Worm (Caenorhabditis elegans): Measurements from ENCODE around the gene cal-3.

Gene cal-3

DNA sequence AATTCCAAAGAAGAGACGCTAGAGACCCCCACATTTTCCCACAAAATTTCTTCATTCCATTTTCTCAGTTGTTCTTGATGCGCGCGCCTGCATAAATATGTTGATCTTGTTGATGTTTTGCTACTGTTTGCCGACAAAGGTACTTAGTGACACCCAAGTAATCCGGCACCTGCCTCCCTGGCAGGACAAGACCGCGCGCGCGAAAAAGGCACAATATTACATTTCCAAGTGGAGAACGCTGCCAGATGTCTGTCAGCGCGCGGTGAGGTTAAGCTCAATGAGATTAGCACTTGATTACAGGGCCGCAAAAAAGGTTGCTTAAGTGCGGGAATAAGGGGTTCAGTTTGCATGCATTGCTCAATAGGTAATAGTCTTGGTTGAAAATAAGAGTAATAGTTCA, 6.6 kb upstream of the cal-3 start:
- no peak for TF ChIP-seq nhr-19 (GFP tag; conservative IDR thresholded peaks at IDR 0.05)
- no peak for TF ChIP-seq blmp-1 (tag; optimal IDR thresholded peaks at IDR 0.05)
- no peak for TF ChIP-seq irx-1 (tag; optimal IDR thresholded peaks at IDR 0.05)
- no peak for TF ChIP-seq hlh-4 (tag; optimal IDR thresholded peaks at IDR 0.05)
- no peak for TF ChIP-seq tbx-2 (tag; optimal IDR thresholded peaks at IDR 0.05)
- no peak for TF ChIP-seq ceh-82 (tag; optimal IDR thresholded peaks at IDR 0.05)
- TF ChIP-seq unc-30 (tag; optimal IDR thresholded peaks at IDR 0.05) = no peak
- TF ChIP-seq nhr-28 (tag; optimal IDR thresholded peaks at IDR 0.05) = no peak
- no peak for TF ChIP-seq unc-98 (GFP tag; IDR thresholded peaks at IDR 0.05)
- TF ChIP-seq nhr-47 (tag; optimal IDR thresholded peaks at IDR 0.05) = no peak
- no peak for TF ChIP-seq ceh-90 (tag; optimal IDR thresholded peaks at IDR 0.05)
- no peak for TF ChIP-seq xbp-1 (tag; optimal IDR thresholded peaks at IDR 0.05)
- no peak for TF ChIP-seq dpl-1 (GFP tag; optimal IDR thresholded peaks at IDR 0.05)
- TF ChIP-seq lin-35 (GFP tag; optimal IDR thresholded peaks at IDR 0.05) = no peak
- no peak for TF ChIP-seq efl-3 (GFP tag; optimal IDR thresholded peaks at IDR 0.05)
- no peak for TF ChIP-seq nhr-77 (tag; optimal IDR thresholded peaks at IDR 0.05)
- TF ChIP-seq snu-23 (GFP tag; optimal IDR thresholded peaks at IDR 0.05) = no peak
- no peak for TF ChIP-seq isw-1 (GFP tag; IDR thresholded peaks at IDR 0.05)
- no peak for TF ChIP-seq ets-5 (GFP tag; IDR thresholded peaks at IDR 0.05)
- TF ChIP-seq pax-3 (tag; optimal IDR thresholded peaks at IDR 0.05) = no peak

DNA sequence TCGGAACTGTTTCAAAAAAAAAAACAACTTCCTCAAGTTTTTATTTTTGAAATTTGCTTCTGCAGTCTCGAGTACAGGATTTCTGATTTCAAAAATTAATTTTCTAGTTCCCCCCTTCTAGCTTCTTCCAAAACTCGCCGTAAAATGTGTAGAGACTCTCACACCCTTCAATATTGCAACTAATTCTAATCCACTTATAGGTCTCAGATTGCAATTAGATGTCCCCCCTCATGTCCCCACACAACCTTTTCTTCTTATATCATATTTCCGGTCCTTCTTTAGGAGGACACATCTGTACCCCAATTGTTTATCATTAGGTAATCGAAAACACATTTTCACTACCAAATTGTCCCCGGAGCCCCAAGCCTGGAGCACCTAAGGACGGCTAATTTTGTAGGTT, 5.5 kb upstream of the cal-3 start:
- TF ChIP-seq ama-1 (optimal IDR thresholded peaks at IDR 0.05) = no peak
- no peak for TF ChIP-seq jun-1 (tag; optimal IDR thresholded peaks at IDR 0.05)
- no peak for TF ChIP-seq lin-35 (GFP tag; optimal IDR thresholded peaks at IDR 0.05)
- TF ChIP-seq sptf-1 (tag; optimal IDR thresholded peaks at IDR 0.05) = no peak
- no peak for TF ChIP-seq blmp-1 (tag; optimal IDR thresholded peaks at IDR 0.05)
- TF ChIP-seq grh-1 (GFP tag; IDR thresholded peaks at IDR 0.05) = no peak
- TF ChIP-seq efl-3 (GFP tag; optimal IDR thresholded peaks at IDR 0.05) = no peak
- no peak for TF ChIP-seq irx-1 (tag; optimal IDR thresholded peaks at IDR 0.05)
- TF ChIP-seq mep-1 (tag; optimal IDR thresholded peaks at IDR 0.05) = no peak
- no peak for TF ChIP-seq ceh-88 (GFP tag; IDR thresholded peaks at IDR 0.05)
- no peak for TF ChIP-seq unc-130 (tag; optimal IDR thresholded peaks at IDR 0.05)
- no peak for TF ChIP-seq nhr-77 (tag; optimal IDR thresholded peaks at IDR 0.05)
- TF ChIP-seq nhr-76 (tag; optimal IDR thresholded peaks at IDR 0.05) = no peak
- no peak for TF ChIP-seq ceh-63 (GFP tag; optimal IDR thresholded peaks at IDR 0.05)
- TF ChIP-seq fos-1 (tag; optimal IDR thresholded peaks at IDR 0.05) = no peak
- TF ChIP-seq aly-2 (tag; optimal IDR thresholded peaks at IDR 0.05) = no peak
- no peak for TF ChIP-seq lin-39 (tag; optimal IDR thresholded peaks at IDR 0.05)
- TF ChIP-seq hlh-4 (tag; optimal IDR thresholded peaks at IDR 0.05) = no peak
- TF ChIP-seq nhr-28 (tag; optimal IDR thresholded peaks at IDR 0.05) = no peak
- no peak for TF ChIP-seq unc-30 (tag; optimal IDR thresholded peaks at IDR 0.05)

DNA sequence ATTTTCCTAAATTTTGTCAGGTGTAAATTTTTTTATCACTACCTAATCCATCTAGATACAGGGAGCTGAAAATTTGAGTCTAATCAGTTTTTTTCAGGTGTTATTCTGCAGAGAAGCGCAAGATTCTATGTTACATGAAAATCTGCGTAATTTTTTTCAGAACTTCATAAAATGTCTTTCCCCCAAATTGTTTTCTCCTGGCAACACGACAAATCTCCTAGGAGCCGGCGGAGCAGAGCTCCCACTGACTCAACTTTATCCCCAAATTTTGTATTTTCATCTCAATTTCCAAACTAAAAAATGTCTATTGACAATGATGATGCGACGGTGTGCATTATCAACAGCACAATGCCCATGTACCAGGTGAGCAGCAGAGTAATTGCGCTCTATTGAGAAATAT, 4.5 kb upstream of the cal-3 start, which contains the start of gene F28F9.2:
TSS of gene F28F9.2 (plus strand) at position 301 of the 400 bp plus-strand sequence.
- TF ChIP-seq alr-1 (tag; optimal IDR thresholded peaks at IDR 0.05; ENCODE audit: borderline replicate concordance) = no peak
- no peak for TF ChIP-seq nhr-19 (GFP tag; conservative IDR thresholded peaks at IDR 0.05)
- no peak for TF ChIP-seq ztf-11 (tag; optimal IDR thresholded peaks at IDR 0.05)

DNA sequence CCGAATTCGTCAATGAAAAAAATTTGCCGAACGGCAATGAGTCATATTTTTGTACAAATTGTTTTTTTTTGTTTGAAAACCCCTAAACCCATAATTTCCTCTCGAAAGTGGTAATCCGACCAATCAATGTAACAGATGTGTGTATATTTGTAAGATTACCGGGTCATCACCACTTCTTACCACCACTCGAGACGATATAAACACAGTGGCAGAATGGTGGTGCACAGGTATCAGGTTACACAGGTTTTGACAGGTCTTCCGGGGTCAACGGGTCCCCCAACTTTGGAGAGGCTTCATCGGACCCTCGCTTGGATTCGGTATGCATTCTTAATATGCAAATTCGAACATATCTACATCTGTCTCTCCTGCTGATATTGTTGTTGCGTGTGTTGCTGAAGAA, 3.7 kb upstream of the cal-3 start:
- TF ChIP-seq efl-3 (GFP tag; optimal IDR thresholded peaks at IDR 0.05) (no peak), lir-3 (tag; optimal IDR thresholded peaks at IDR 0.05; ENCODE audit: poor library complexity) (no peak), aha-1 (tag; optimal IDR thresholded peaks at IDR 0.05) (no peak), lin-14 (GFP tag; optimal IDR thresholded peaks at IDR 0.05) (no peak), lin-13 (GFP tag; optimal IDR thresholded peaks at IDR 0.05) (no peak), efl-1 (optimal IDR thresholded peaks at IDR 0.05) (no peak), efl-1 (GFP tag; optimal IDR thresholded peaks at IDR 0.05 in 1 of 2) (no peak), ces-1 (GFP tag; optimal IDR thresholded peaks at IDR 0.05) (no peak), ets-5 (GFP tag; IDR thresholded peaks at IDR 0.05) (no peak), F16B12.6 (tag; optimal IDR thresholded peaks at IDR 0.05) (no peak), nhr-20 (tag; optimal IDR thresholded peaks at IDR 0.05) (no peak), pax-3 (tag; optimal IDR thresholded peaks at IDR 0.05) (no peak), dsc-1 (tag; optimal IDR thresholded peaks at IDR 0.05) (no peak), ceh-63 (GFP tag; optimal IDR thresholded peaks at IDR 0.05) (no peak), alr-1 (tag; optimal IDR thresholded peaks at IDR 0.05; ENCODE audit: borderline replicate concordance) (no peak), ceh-82 (tag; optimal IDR thresholded peaks at IDR 0.05) (no peak), unc-98 (GFP tag; IDR thresholded peaks at IDR 0.05) (no peak), hpl-2 (GFP tag; optimal IDR thresholded peaks at IDR 0.05) (no peak), nhr-28 (tag; optimal IDR thresholded peaks at IDR 0.05) (no peak), lin-39 (tag; optimal IDR thresholded peaks at IDR 0.05) (no peak)

Measured in whole organism, L1 larva.